Worm (Caenorhabditis elegans): ENCODE results near the gene R08D7.4.
A peak's percentile ranks its signal among the peaks of the same experiment; 100 is the strongest.

The R08D7.4 gene

DNA sequence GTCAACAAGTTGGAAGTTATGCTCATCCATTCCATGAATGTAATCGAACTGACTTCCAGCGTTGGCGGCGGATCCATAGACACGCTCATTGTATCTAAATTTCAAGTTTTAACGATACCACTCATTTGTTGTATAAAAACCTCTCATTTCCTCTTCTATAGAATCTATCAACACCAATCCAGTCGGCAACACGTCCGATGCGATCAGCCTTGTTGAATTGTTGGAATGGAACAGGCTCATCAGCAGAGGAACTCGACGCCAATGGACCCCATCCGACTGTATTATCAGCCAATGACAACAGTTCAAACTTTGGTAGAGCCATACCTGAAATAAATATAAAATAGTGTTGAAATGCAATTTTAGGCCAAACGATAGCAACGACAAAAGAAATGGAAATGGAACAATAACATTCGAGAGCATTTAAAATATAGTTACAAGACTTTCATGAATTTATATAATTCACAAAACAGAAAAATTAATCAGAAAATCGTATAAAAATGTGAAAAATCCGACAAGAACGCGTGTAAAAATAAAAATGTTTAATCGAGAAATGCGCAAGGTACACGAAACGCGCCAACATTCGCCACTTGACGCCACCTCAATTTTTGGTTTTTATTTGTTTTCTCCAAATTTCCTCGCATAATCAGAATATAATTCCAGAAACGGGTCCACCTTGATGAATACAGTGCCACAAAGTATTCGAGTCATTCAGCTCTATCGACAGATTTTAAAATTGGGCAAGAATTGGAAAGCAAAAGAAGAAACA is at the start of gene R08D7.4, which contains the start of gene eif-3.D:
Gene R08D7.4, plus strand, starts transcription at position 638 of the 766 bp plus-strand sequence.
Gene eif-3.D, minus strand, starts transcription at position 324 of the 766 bp plus-strand sequence.
- peak in 1 of 2 experiments; percentile 35 for TF ChIP-seq daf-16 (GFP tag; optimal IDR thresholded peaks at IDR 0.05)
- TF ChIP-seq daf-16 (tag; optimal IDR thresholded peaks at IDR 0.05): peak; percentile 33
- TF ChIP-seq R02D3.7 (tag; optimal IDR thresholded peaks at IDR 0.05): no peak
- peak; percentile 57; the same call in 1 of the 2 replicates for TF ChIP-seq hmg-1.1 (GFP tag; IDR thresholded peaks at IDR 0.05)
- TF ChIP-seq rbr-2 (tag; optimal IDR thresholded peaks at IDR 0.05): peak; percentile 65
- no peak for TF ChIP-seq nhr-6 (tag; optimal IDR thresholded peaks at IDR 0.05)
- TF ChIP-seq unc-39 (tag; optimal IDR thresholded peaks at IDR 0.05): no peak
- TF ChIP-seq lin-29 (GFP tag; IDR thresholded peaks at IDR 0.05): no peak
- TF ChIP-seq vab-7 (GFP tag; IDR thresholded peaks at IDR 0.05): no peak
- TF ChIP-seq nhr-10 (tag; optimal IDR thresholded peaks at IDR 0.05): no peak
- no peak for TF ChIP-seq nhr-25 (tag; optimal IDR thresholded peaks at IDR 0.05; ENCODE audit: borderline replicate concordance, insufficient read depth)
- peak; percentile 34 for TF ChIP-seq ztf-7 (tag; optimal IDR thresholded peaks at IDR 0.05)
- TF ChIP-seq ceh-20 (GFP tag; IDR thresholded peaks at IDR 0.05): no peak
- no peak for TF ChIP-seq mxl-2 (GFP tag; conservative IDR thresholded peaks at IDR 0.05)
- TF ChIP-seq mes-2 (tag; optimal IDR thresholded peaks at IDR 0.05; ENCODE audit: poor library complexity, severe bottlenecking): peak; percentile 88
- no peak for TF ChIP-seq nhr-102 (tag; optimal IDR thresholded peaks at IDR 0.05)
- TF ChIP-seq F37D6.2 (tag; optimal IDR thresholded peaks at IDR 0.05): no peak
- TF ChIP-seq lsy-2 (tag; optimal IDR thresholded peaks at IDR 0.05): peak in 1 of 2 experiments; percentile 80
- no peak for TF ChIP-seq set-16 (GFP tag; IDR thresholded peaks at IDR 0.05)
- TF ChIP-seq skn-1 (tag; optimal IDR thresholded peaks at IDR 0.05): no peak
- no peak for TF ChIP-seq ZK546.5 (tag; optimal IDR thresholded peaks at IDR 0.05)
- peak; percentile 52; the same call in 1 of the 2 replicates for TF ChIP-seq arid-1 (GFP tag; conservative IDR thresholded peaks at IDR 0.05)
- no peak for TF ChIP-seq unc-130 (GFP tag; optimal IDR thresholded peaks at IDR 0.05)
- TF ChIP-seq nhr-76 (tag; optimal IDR thresholded peaks at IDR 0.05): no peak
- TF ChIP-seq dmd-6 (GFP tag; IDR thresholded peaks at IDR 0.05): peak; percentile 45
- peak; percentile 51 for TF ChIP-seq hlh-11 (tag; optimal IDR thresholded peaks at IDR 0.05)
- no peak for TF ChIP-seq Y48G9A.11 (GFP tag; IDR thresholded peaks at IDR 0.05)
- TF ChIP-seq dpl-1 (GFP tag; optimal IDR thresholded peaks at IDR 0.05): peak; percentile 69
- TF ChIP-seq mep-1 (tag; optimal IDR thresholded peaks at IDR 0.05): peak; percentile 64
- TF ChIP-seq T20F7.1 (GFP tag; optimal IDR thresholded peaks at IDR 0.05): no peak
- 0 out of 2 replicates have a peak, but pooled peaks have one; percentile 31 for TF ChIP-seq pha-4 (GFP tag; IDR thresholded peaks at IDR 0.05)
- no peak for TF ChIP-seq pha-4 (tag; optimal IDR thresholded peaks at IDR 0.05)
- TF ChIP-seq aha-1 (tag): peak; percentile 65
- TF ChIP-seq zfp-3 (GFP tag; conservative IDR thresholded peaks at IDR 0.05): no peak
- no peak for TF ChIP-seq hif-1 (tag; optimal IDR thresholded peaks at IDR 0.05)
- peak; percentile 70 for TF ChIP-seq lin-38 (GFP tag; IDR thresholded peaks at IDR 0.05)
- TF ChIP-seq mxl-3 (GFP tag; optimal IDR thresholded peaks at IDR 0.05): peak; percentile 13
- no peak for TF ChIP-seq ZK337.2 (GFP tag; IDR thresholded peaks at IDR 0.05)
- no peak for TF ChIP-seq ctbp-1 (GFP tag; IDR thresholded peaks at IDR 0.05)
- no peak for TF ChIP-seq madf-9 (GFP tag; conservative IDR thresholded peaks at IDR 0.05)

DNA sequence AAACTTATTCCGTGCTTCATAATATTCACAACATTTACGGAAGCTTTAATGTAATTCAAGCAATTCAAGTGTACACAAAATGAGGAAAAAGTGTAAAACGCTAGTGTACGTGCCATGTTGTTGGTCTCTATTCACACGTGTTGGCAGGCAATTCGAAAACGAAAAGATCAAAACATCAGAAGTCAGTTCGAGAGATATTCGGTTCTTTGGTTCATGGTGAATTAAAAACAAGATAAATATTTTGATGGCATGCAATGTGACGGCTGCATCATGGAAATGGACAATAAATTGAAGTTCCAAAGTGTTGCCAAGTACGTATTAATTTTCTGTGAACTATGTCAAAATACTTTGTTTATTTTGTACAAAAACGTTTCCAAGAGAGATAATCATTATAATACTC is 49.6 kb upstream of the R08D7.4 start:
- TF ChIP-seq daf-16 (GFP tag; optimal IDR thresholded peaks at IDR 0.05) (peak in 1 of 2 experiments; percentile 84), daf-16 (tag; optimal IDR thresholded peaks at IDR 0.05) (no peak), mdl-1 (tag; optimal IDR thresholded peaks at IDR 0.05) (peak in 1 of 2 experiments; percentile 71), nhr-77 (tag; optimal IDR thresholded peaks at IDR 0.05) (no peak), Y5F2A.4 (GFP tag; optimal IDR thresholded peaks at IDR 0.05) (no peak), ceh-62 (tag; optimal IDR thresholded peaks at IDR 0.05) (no peak), php-3 (GFP tag; IDR thresholded peaks at IDR 0.05) (no peak), zfp-2 (tag; optimal IDR thresholded peaks at IDR 0.05) (no peak), nhr-11 (tag; optimal IDR thresholded peaks at IDR 0.05) (peak; percentile 1), mep-1 (tag; optimal IDR thresholded peaks at IDR 0.05) (no peak), lin-38 (GFP tag; IDR thresholded peaks at IDR 0.05) (no peak), sdz-12 (GFP tag; optimal IDR thresholded peaks at IDR 0.05) (no peak), dve-1 (tag; optimal IDR thresholded peaks at IDR 0.05; ENCODE audit: insufficient read depth) (no peak), mxl-3 (GFP tag; optimal IDR thresholded peaks at IDR 0.05) (peak; percentile 37), unc-62 (GFP tag; optimal IDR thresholded peaks at IDR 0.05 in 1 of 2) (peak in 1 of 2 experiments; percentile 64), unc-62 (tag; optimal IDR thresholded peaks at IDR 0.05) (no peak)
